Worm (Caenorhabditis elegans) whole organism, L4 larva: Measurements from ENCODE around the gene Y38E10A.14.

Experiments used
- ama-1 ChIP-seq: fragments of 150-350 bp; optimal IDR thresholded peaks from 2 replicates; lab custom pipeline; 2014; ENCODE audit warnings: inconsistent platforms, mixed read lengths
- ceh-82 ChIP-seq: sonication (generic microtip); optimal IDR thresholded peaks from 2 replicates; lab custom pipeline; 2017; ENCODE audit warnings: missing biosample characterization, missing genetic modification characterization
- lir-3 ChIP-seq: sonication (generic microtip); optimal IDR thresholded peaks from 2 replicates; lab custom pipeline; 2016; ENCODE audit warnings: mild to moderate bottlenecking, missing genetic modification characterization, missing compliant biosample characterization
- mdl-1 ChIP-seq, 2 experiments: fragments of 150-350 bp in 1 of 2; sonication (generic microtip) in 1 of 2; optimal IDR thresholded peaks; 2 replicates each; lab custom pipeline; 2014 to 2017; ENCODE audit warnings: missing biosample characterization in 2 of 2, missing genetic modification characterization in 2 of 2
- nhr-77 ChIP-seq: fragments of 150-350 bp; optimal IDR thresholded peaks from 2 replicates; lab custom pipeline; 2014; ENCODE audit warnings: missing biosample characterization, missing genetic modification characterization
- snpc-4 ChIP-seq: fragments of 150-350 bp; optimal IDR thresholded peaks from 2 replicates; lab custom pipeline; 2014; ENCODE audit warnings: missing biosample characterization, missing genetic modification characterization
- unc-62 ChIP-seq, 3 experiments: fragments of 150-350 bp in 1 of 3; sonication (generic microtip); optimal IDR thresholded peaks in 2 of 3; peaks in 1 of 3; 1 replicate in 1 of 3; 2 replicates in 2 of 3; lab custom pipeline; 2014 to 2017; ENCODE audit warnings: missing biosample characterization in 3 of 3, missing genetic modification characterization in 3 of 3, missing genetic modification reagents in 3 of 3, missing genotype in 1 of 3
- zag-1 ChIP-seq: fragments of 150-350 bp; optimal IDR thresholded peaks from 2 replicates; lab custom pipeline; 2014; ENCODE audit warnings: missing biosample characterization, missing genetic modification characterization

ce11 chrII:12634749-12635318, 10.5 kb upstream of the Y38E10A.14 start, which contains the start of gene Y38E10A.17:
- TF ChIP-seq ceh-82 (tag; lab: Kevin White, UChicago), result no peak
- no peak for TF ChIP-seq ama-1 (lab: Kevin White, UChicago)
- TF ChIP-seq zag-1 (tag; lab: Kevin White, UChicago), result no peak
- TF ChIP-seq lir-3 (tag; lab: Kevin White, UChicago), result no peak
- TF ChIP-seq mdl-1 (tag; optimal IDR thresholded peaks at IDR 0.05; lab: Kevin White, UChicago), result no peak
- no peak for TF ChIP-seq snpc-4 (tag; lab: Kevin White, UChicago)
- TF ChIP-seq unc-62 (GFP tag; optimal IDR thresholded peaks at IDR 0.05 in 1 of 2; lab: Kevin White, UChicago), result no peak
- TF ChIP-seq unc-62 (tag; optimal IDR thresholded peaks at IDR 0.05; lab: Kevin White, UChicago), result no peak
- TF ChIP-seq nhr-77 (tag; lab: Kevin White, UChicago), result no peak
